Fruit fly (Drosophila melanogaster): Measurements from ENCODE around the gene CG46312.

- no peak for TF ChIP-seq psq (optimal IDR thresholded peaks at IDR 0.05)
- no peak for TF ChIP-seq EcR (GFP tag; optimal IDR thresholded peaks at IDR 0.05)
- no peak for TF ChIP-seq Dll (optimal IDR thresholded peaks at IDR 0.05)
- no peak for TF ChIP-seq pan (optimal IDR thresholded peaks at IDR 0.05)
- no peak for TF ChIP-seq CG8478 (optimal IDR thresholded peaks at IDR 0.05)
Measured at dm6 chrX:15976568-15976967, 15.2 kb downstream of the CG46312 start, which contains the start of gene CG42766.
